Worm (Caenorhabditis elegans): ENCODE data around the gene sec-61.G.
A peak's percentile ranks its signal among the peaks of the same experiment; 100 is the strongest.

The sec-61.G gene

DNA sequence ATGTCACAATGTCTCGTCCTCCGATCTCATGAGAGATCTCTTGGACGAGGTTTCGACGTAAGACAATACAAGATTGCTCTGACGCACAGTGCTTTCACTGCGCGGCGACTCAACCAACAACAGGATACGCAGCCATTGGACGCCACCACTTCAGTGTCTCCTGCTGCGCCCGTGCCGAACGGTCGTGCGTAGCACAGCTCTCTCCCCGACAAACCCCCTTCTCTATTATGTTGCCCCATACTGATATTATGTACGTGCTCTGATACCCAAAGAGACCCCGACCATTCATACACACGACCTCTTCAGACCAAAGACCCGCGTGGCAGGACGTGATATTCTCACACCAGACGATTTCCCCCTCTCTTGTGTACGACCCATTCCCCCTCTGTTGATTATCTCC, 30.6 kb downstream of the sec-61.G start:
- TF ChIP-seq Y55F3AM.14 (GFP tag; optimal IDR thresholded peaks at IDR 0.05) = peak; percentile 30

DNA sequence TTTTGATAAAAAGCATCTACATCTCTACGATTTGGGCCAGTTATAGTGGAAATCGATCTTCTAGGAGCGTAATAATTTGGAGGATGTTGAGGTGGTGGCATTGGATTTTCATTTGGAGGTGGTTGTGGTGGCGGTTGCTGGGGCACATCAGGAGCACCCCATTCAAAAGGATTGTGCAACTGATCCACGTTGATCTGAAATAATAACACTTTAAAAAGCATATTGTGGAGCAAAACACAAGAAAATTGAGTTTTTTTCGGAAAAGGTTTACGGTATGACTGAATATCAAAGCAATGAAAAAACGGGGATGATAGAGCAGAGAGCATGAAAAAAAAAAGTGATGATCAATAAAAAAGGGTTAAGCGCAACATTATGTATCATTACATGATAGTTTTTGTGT, 31.3 kb downstream of the sec-61.G start, which contains the start of gene saeg-1:
saeg-1 (minus strand) TSS at position 101 of the 400 bp plus-strand sequence.
- TF ChIP-seq unc-55 (GFP tag; optimal IDR thresholded peaks at IDR 0.05) (no peak), crh-2 (tag; optimal IDR thresholded peaks at IDR 0.05) (no peak)

DNA sequence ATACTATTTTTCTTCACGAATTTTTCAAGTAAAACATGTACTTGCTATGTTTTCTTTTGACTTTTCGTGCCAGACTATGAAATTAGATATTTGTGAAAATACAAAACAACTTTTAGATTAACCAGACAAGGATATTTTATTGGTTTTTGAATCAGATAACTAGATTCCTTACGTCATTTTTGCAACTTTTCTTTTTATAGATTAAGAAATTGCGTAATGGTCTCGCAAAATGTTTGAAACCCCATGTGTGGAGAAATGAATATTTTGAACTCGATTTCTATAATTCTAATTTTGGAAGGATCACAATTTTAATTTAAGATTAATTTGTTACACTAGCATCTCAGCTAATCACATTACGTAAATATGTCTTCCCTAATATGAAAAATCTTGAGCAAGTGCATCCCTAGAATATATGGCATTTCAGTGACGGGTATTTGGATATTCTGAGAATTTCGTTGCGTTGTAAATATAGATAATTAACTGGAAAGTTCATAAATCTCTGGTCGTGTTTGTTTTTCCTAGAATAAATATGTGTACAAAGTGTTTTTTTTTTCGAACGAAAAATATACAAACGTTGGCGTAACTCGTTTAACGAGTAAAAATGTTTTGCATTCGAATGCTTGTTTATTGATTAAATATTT, 34.4 kb downstream of the sec-61.G start:
- TF ChIP-seq egl-27 (tag; optimal IDR thresholded peaks at IDR 0.05) (no peak), nhr-21 (tag; optimal IDR thresholded peaks at IDR 0.05) (peak; percentile 8), sma-9 (GFP tag; optimal IDR thresholded peaks at IDR 0.05) (peak; percentile 44), sma-9 (tag; optimal IDR thresholded peaks at IDR 0.05) (no peak)

DNA sequence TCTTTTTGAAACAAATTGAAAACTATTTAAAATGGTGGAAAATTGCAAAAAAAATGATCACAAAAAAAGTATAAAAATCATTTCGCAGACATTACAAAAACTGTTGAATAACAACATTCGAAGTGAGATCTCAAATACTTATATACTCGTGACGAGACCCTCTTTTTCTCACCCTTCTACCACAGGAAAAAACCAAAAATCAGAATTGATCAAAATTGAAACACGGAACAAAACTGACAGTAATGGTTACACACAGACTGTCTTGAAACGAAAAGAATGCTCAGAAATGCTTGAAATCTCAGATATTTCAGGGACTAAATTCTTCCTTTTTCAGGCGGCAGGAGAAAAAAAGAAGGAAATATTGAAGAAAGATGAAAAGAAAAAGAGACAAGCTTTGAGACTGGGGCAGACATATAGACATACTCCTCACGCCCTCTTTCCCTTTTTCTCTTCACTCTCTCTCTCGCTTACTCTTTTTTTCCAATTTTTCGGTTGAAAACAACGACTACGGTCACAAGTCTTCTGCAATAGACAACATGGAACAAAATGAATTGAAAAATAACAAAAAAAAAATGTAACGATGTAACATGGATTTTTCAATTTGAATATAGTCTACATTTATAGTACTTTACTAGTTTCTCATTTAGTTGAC, 35.2 kb downstream of the sec-61.G start:
- TF ChIP-seq gmeb-1 (tag; optimal IDR thresholded peaks at IDR 0.05) (no peak), fos-1 (tag; optimal IDR thresholded peaks at IDR 0.05) (no peak), sem-4 (tag; optimal IDR thresholded peaks at IDR 0.05) (no peak), F13H6.1 (tag; optimal IDR thresholded peaks at IDR 0.05) (peak; percentile 7), alr-1 (tag; optimal IDR thresholded peaks at IDR 0.05) (no peak), ceh-82 (tag; optimal IDR thresholded peaks at IDR 0.05) (no peak), ztf-1 (GFP tag; conservative IDR thresholded peaks at IDR 0.05) (no peak), aly-2 (tag; optimal IDR thresholded peaks at IDR 0.05) (no peak), zag-1 (tag; optimal IDR thresholded peaks at IDR 0.05) (no peak), dmd-4 (tag; optimal IDR thresholded peaks at IDR 0.05) (no peak), unc-39 (tag; optimal IDR thresholded peaks at IDR 0.05) (no peak), lin-39 (tag; optimal IDR thresholded peaks at IDR 0.05) (no peak), ztf-4 (tag; optimal IDR thresholded peaks at IDR 0.05) (peak; percentile 38), nhr-25 (tag; optimal IDR thresholded peaks at IDR 0.05) (no peak), C34F6.9 (tag; optimal IDR thresholded peaks at IDR 0.05) (peak; percentile 71), sma-3 (GFP tag; optimal IDR thresholded peaks at IDR 0.05) (no peak), lsy-2 (tag; optimal IDR thresholded peaks at IDR 0.05) (peak in 1 of 2 experiments; percentile 36), elt-3 (tag; optimal IDR thresholded peaks at IDR 0.05) (no peak), nhr-6 (tag; optimal IDR thresholded peaks at IDR 0.05) (no peak), nhr-77 (tag; optimal IDR thresholded peaks at IDR 0.05) (no peak), unc-62 (GFP tag; optimal IDR thresholded peaks at IDR 0.05) (no peak), sma-9 (GFP tag; optimal IDR thresholded peaks at IDR 0.05) (peak; percentile 37), sma-9 (tag; optimal IDR thresholded peaks at IDR 0.05) (no peak), nhr-11 (tag; optimal IDR thresholded peaks at IDR 0.05) (no peak), R02D3.7 (tag; optimal IDR thresholded peaks at IDR 0.05) (no peak), unc-55 (GFP tag; optimal IDR thresholded peaks at IDR 0.05) (peak; percentile 41), lin-13 (GFP tag; optimal IDR thresholded peaks at IDR 0.05) (no peak), ama-1 (optimal IDR thresholded peaks at IDR 0.05) (no peak), skn-1 (tag; optimal IDR thresholded peaks at IDR 0.05) (no peak), elt-1 (tag; optimal IDR thresholded peaks at IDR 0.05) (no peak), ceh-16 (tag; optimal IDR thresholded peaks at IDR 0.05) (no peak), nhr-12 (tag; optimal IDR thresholded peaks at IDR 0.05) (no peak), ztf-11 (tag; optimal IDR thresholded peaks at IDR 0.05) (no peak), mbf-1 (tag; optimal IDR thresholded peaks at IDR 0.05) (no peak), nhr-10 (tag; optimal IDR thresholded peaks at IDR 0.05) (no peak), nhr-21 (tag; optimal IDR thresholded peaks at IDR 0.05) (no peak), crh-2 (tag; optimal IDR thresholded peaks at IDR 0.05) (no peak), mab-5 (tag; optimal IDR thresholded peaks at IDR 0.05) (no peak), nhr-23 (tag; optimal IDR thresholded peaks at IDR 0.05) (no peak), nhr-129 (tag; optimal IDR thresholded peaks at IDR 0.05) (peak; percentile 74), snpc-4 (tag; optimal IDR thresholded peaks at IDR 0.05) (no peak), blmp-1 (tag; optimal IDR thresholded peaks at IDR 0.05; ENCODE audit: insufficient read depth) (no peak), egl-27 (tag; optimal IDR thresholded peaks at IDR 0.05) (no peak), ZK546.5 (tag; optimal IDR thresholded peaks at IDR 0.05) (no peak), peb-1 (tag; optimal IDR thresholded peaks at IDR 0.05) (no peak), Y55F3AM.14 (GFP tag; optimal IDR thresholded peaks at IDR 0.05) (peak; percentile 54), nhr-237 (tag; optimal IDR thresholded peaks at IDR 0.05) (no peak)
